Worm (Caenorhabditis elegans) whole organism, mixed stage, embryonic: ENCODE measurements around the gene C17B7.5.

Source experiments
- drap-1 ChIP-seq: fragments of 200-800 bp; sonication (Bioruptor generic); optimal IDR thresholded peaks from 3 replicates; lab custom pipeline; 2018; ENCODE audit warnings: mild to moderate bottlenecking, missing genetic modification characterization, missing compliant biosample characterization
- lsy-2 ChIP-seq: fragments of 150-350 bp; optimal IDR thresholded peaks from 2 replicates; lab custom pipeline; 2014; ENCODE audit warnings: missing biosample characterization, missing genetic modification characterization
- nhr-12 ChIP-seq: fragments of 150-350 bp; optimal IDR thresholded peaks from 2 replicates; lab custom pipeline; 2014; ENCODE audit warnings: missing biosample characterization, missing genetic modification characterization
- pha-4 ChIP-seq: fragments of 150-350 bp; optimal IDR thresholded peaks from 2 replicates; lab custom pipeline; 2018; ENCODE audit warnings: missing biosample characterization, missing genetic modification reagents, missing genetic modification characterization
- snpc-4 ChIP-seq: fragments of 150-350 bp; optimal IDR thresholded peaks from 2 replicates; lab custom pipeline; 2014; ENCODE audit warnings: missing biosample characterization, missing genetic modification characterization
- sptf-1 ChIP-seq: sonication (generic microtip); optimal IDR thresholded peaks from 2 replicates; lab custom pipeline; 2017; ENCODE audit warnings: mild to moderate bottlenecking, missing genetic modification characterization, moderate library complexity, missing compliant biosample characterization
- unc-62 ChIP-seq: fragments of 150-350 bp; optimal IDR thresholded peaks from 2 replicates; lab custom pipeline; 2014; ENCODE audit warnings: missing biosample characterization, missing genetic modification reagents, missing genetic modification characterization

DNA sequence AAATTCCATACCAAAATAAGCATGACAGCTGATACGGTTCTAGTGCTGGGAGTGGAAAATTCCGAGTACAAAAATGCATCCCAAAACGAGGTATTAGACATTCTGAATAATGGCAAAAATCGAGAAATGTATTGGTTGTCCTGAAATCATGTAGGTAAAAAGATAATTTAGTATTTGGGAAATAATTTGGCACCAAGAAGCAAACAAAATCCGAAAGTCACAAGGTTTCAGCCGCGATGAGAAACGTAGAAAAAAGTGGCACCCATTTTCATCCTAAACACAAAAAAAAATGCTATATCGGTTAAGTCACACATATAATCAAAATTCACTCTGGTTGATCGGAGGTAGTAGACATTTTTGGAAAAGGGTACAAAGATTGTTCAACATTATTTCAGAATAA is 35.7 kb upstream of the C17B7.5 start, which contains the start of gene srx-122:
- no peak for TF ChIP-seq drap-1
- no peak for TF ChIP-seq lsy-2 (tag; lab: Kevin White, UChicago)
- TF ChIP-seq nhr-12 (tag; lab: Kevin White, UChicago): no peak
- TF ChIP-seq pha-4 (tag; lab: Kevin White, UChicago): no peak
- no peak for TF ChIP-seq snpc-4
- TF ChIP-seq unc-62 (GFP tag; lab: Kevin White, UChicago): no peak
- no peak for TF ChIP-seq sptf-1 (tag; lab: Kevin White, UChicago)
